Worm (Caenorhabditis elegans) whole organism, early embryonic: ENCODE results near the gene ttr-50.

ENCODE experiments used
- B0310.2 ChIP-seq: sonication (generic microtip); optimal IDR thresholded peaks from 2 replicates; lab custom pipeline; 2016; ENCODE audit warnings: mild to moderate bottlenecking, missing genetic modification characterization, missing compliant biosample characterization
- F13C5.2 ChIP-seq: sonication (generic microtip); optimal IDR thresholded peaks from 2 replicates; lab custom pipeline; 2017; ENCODE audit warnings: mild to moderate bottlenecking, missing genetic modification characterization, inconsistent platforms, missing compliant biosample characterization
- aly-1 ChIP-seq: sonication (generic microtip); optimal IDR thresholded peaks from 2 replicates; lab custom pipeline; 2016; ENCODE audit warnings: missing genetic modification characterization, missing compliant biosample characterization
- ama-1 ChIP-seq: fragments of 150-350 bp; optimal IDR thresholded peaks from 2 replicates; lab custom pipeline; 2014
- ceh-13 ChIP-seq: fragments of 200-800 bp; sonication (Bioruptor generic); optimal IDR thresholded peaks from 2 replicates; lab custom pipeline; 2018; ENCODE audit warnings: mild to moderate bottlenecking, missing genetic modification characterization, missing compliant biosample characterization
- ceh-36 ChIP-seq: sonication (generic microtip); optimal IDR thresholded peaks from 2 replicates; lab custom pipeline; 2016; ENCODE audit warnings: missing genetic modification characterization, inconsistent platforms, missing compliant biosample characterization
- ets-7 ChIP-seq: sonication (generic microtip); optimal IDR thresholded peaks from 2 replicates; lab custom pipeline; 2016; ENCODE audit warnings: missing genotype, missing genetic modification characterization, missing compliant biosample characterization
- flt-1 ChIP-seq: fragments of 200-800 bp; sonication (Bioruptor generic); IDR thresholded peaks from 2 replicates; pipeline ENCODE4 v1.3.6; 2022; ENCODE audit warnings: missing genetic modification characterization, missing compliant biosample characterization
- hmbx-1 ChIP-seq: sonication (generic microtip); optimal IDR thresholded peaks from 2 replicates; lab custom pipeline; 2016; ENCODE audit warnings: mild to moderate bottlenecking, missing genetic modification characterization, missing compliant biosample characterization
- hmg-4 ChIP-seq: fragments of 200-800 bp; sonication (Bioruptor generic); optimal IDR thresholded peaks from 2 replicates; lab custom pipeline; 2018; ENCODE audit warnings: mild to moderate bottlenecking, missing genetic modification characterization, missing compliant biosample characterization
- hnd-1 ChIP-seq: sonication (generic microtip); optimal IDR thresholded peaks from 2 replicates; lab custom pipeline; 2016; ENCODE audit warnings: missing genetic modification characterization, missing compliant biosample characterization
- pes-1 ChIP-seq: fragments of 200-800 bp; sonication (Bioruptor generic); IDR thresholded peaks from 2 replicates; pipeline ENCODE4 v1.3.6; 2022; ENCODE audit warnings: missing genetic modification reagents, missing genetic modification characterization, missing compliant biosample characterization
- scrt-1 ChIP-seq: fragments of 200-800 bp; sonication (Bioruptor generic); IDR thresholded peaks from 2 replicates; pipeline ENCODE4 v1.3.6; 2022; ENCODE audit warnings: missing genetic modification characterization, missing compliant biosample characterization
- sea-1 ChIP-seq: fragments of 200-800 bp; sonication (Bioruptor generic); conservative IDR thresholded peaks from 2 replicates; pipeline ENCODE4 v1.3.6; 2022; ENCODE audit warnings: missing genetic modification characterization, missing compliant biosample characterization
- tbx-11 ChIP-seq: fragments of 200-800 bp; sonication (Bioruptor generic); IDR thresholded peaks from 2 replicates; pipeline ENCODE4 v1.3.6; 2022; ENCODE audit warnings: missing genetic modification characterization, missing compliant biosample characterization
- tbx-37 ChIP-seq: fragments of 200-800 bp; sonication (Bioruptor generic); conservative IDR thresholded peaks from 2 replicates; pipeline ENCODE4 v1.3.6; 2022; ENCODE audit warnings: missing genetic modification reagents, missing genetic modification characterization, missing compliant biosample characterization
- tra-4 ChIP-seq: sonication (generic microtip); optimal IDR thresholded peaks from 2 replicates; lab custom pipeline; 2017; ENCODE audit warnings: missing genetic modification characterization, missing compliant biosample characterization

Gene ttr-50

ce11 chrIV:11643829-11644228, 3.0 kb upstream of the ttr-50 start, which contains the start of gene prx-2:
Gene prx-2 (plus strand): TSS chrIV:11644129.
- TF ChIP-seq F13C5.2 (tag; lab: Kevin White, UChicago) (no peak), aly-1 (no peak), tra-4 (tag; lab: Kevin White, UChicago) (no peak), tbx-11 (no peak), ama-1 (lab: Kevin White, UChicago) (no peak), tbx-37 (no peak), sea-1 (GFP tag; lab: Robert Waterston, UW) (no peak), ceh-36 (tag; lab: Kevin White, UChicago) (no peak), B0310.2 (tag; lab: Kevin White, UChicago) (no peak), ceh-13 (GFP tag; lab: Kevin White, UChicago) (no peak), scrt-1 (GFP tag; lab: Robert Waterston, UW) (no peak), flt-1 (GFP tag; lab: Robert Waterston, UW) (no peak), pes-1 (GFP tag; lab: Robert Waterston, UW) (no peak), hmg-4 (GFP tag; lab: Kevin White, UChicago) (no peak), hnd-1 (tag; lab: Kevin White, UChicago) (no peak), ets-7 (tag; lab: Kevin White, UChicago) (no peak), hmbx-1 (no peak)

DNA sequence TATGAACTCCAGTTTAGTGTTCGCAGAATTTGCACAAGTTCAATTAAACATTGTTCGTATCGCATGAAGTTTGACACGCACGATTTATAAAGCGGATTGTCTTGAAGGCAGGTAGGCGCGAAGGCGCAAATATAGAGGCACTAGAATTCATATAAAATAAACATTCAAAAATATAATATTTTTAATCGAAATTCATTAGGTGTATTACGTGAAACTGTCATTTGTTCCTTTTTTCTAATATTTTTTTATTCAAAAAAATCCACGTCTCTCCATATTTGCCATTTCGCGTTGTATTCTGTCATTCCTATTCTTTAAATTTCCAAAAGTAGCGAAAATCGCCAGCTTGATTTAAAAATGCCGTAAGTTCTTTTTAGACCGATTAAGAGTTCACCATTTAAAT, 987 bp upstream of the ttr-50 start, which contains the start of gene ZK809.1:
Gene ZK809.1, plus strand, starts transcription at position 301 of the 400 bp plus-strand sequence.
- TF ChIP-seq hnd-1 (tag; lab: Kevin White, UChicago) (no peak), B0310.2 (tag; lab: Kevin White, UChicago) (no peak), ets-7 (tag; lab: Kevin White, UChicago) (no peak), ceh-36 (tag; lab: Kevin White, UChicago) (no peak), aly-1 (no peak), tra-4 (tag; lab: Kevin White, UChicago) (no peak), sea-1 (GFP tag; lab: Robert Waterston, UW) (no peak), tbx-37 (no peak), flt-1 (GFP tag; lab: Robert Waterston, UW) (no peak), scrt-1 (GFP tag; lab: Robert Waterston, UW) (no peak), F13C5.2 (tag; lab: Kevin White, UChicago) (no peak), hmg-4 (GFP tag; lab: Kevin White, UChicago) (no peak), pes-1 (GFP tag; lab: Robert Waterston, UW) (no peak), ceh-13 (GFP tag; lab: Kevin White, UChicago) (no peak), tbx-11 (no peak), ama-1 (lab: Kevin White, UChicago) (no peak), hmbx-1 (no peak)

- TF ChIP-seq pes-1 (GFP tag; lab: Robert Waterston, UW): no peak
- TF ChIP-seq tbx-11: no peak
- TF ChIP-seq ama-1 (lab: Kevin White, UChicago): no peak
- no peak for TF ChIP-seq sea-1 (GFP tag; lab: Robert Waterston, UW)
- TF ChIP-seq tbx-37: no peak
- TF ChIP-seq ets-7 (tag; lab: Kevin White, UChicago): no peak
- no peak for TF ChIP-seq scrt-1 (GFP tag; lab: Robert Waterston, UW)
- no peak for TF ChIP-seq flt-1 (GFP tag; lab: Robert Waterston, UW)
- no peak for TF ChIP-seq hmbx-1
- TF ChIP-seq B0310.2 (tag; lab: Kevin White, UChicago): no peak
- no peak for TF ChIP-seq hmg-4 (GFP tag; lab: Kevin White, UChicago)
Measured at ce11 chrIV:11638016-11638415, 2.8 kb downstream of the ttr-50 start, which contains the start of gene rbm-17. Gene rbm-17 (plus strand): TSS chrIV:11638316.

DNA sequence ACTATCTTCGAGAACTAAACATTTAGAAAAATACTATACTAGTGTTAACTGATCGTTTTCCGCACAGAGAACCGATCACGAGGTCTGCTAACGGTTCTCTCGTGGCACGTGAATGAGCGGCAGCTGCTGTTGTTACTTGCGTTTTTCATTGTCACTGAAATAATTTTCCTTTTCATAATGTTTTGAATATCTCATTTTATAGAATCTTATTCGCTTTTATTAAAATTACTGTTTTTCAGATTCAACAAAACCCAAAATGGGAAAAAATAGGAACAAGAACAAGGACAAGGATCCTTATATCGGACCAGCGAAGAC, 4.4 kb downstream of the ttr-50 start, which contains the start of gene F58B3.6:
Gene F58B3.6, plus strand, starts transcription at position 240 of the 315 bp plus-strand sequence.
- TF ChIP-seq B0310.2 (tag; lab: Kevin White, UChicago) (no peak), scrt-1 (GFP tag; lab: Robert Waterston, UW) (no peak), ceh-13 (GFP tag; lab: Kevin White, UChicago) (no peak), tbx-37 (no peak), hmbx-1 (no peak), pes-1 (GFP tag; lab: Robert Waterston, UW) (no peak), flt-1 (GFP tag; lab: Robert Waterston, UW) (no peak)

DNA sequence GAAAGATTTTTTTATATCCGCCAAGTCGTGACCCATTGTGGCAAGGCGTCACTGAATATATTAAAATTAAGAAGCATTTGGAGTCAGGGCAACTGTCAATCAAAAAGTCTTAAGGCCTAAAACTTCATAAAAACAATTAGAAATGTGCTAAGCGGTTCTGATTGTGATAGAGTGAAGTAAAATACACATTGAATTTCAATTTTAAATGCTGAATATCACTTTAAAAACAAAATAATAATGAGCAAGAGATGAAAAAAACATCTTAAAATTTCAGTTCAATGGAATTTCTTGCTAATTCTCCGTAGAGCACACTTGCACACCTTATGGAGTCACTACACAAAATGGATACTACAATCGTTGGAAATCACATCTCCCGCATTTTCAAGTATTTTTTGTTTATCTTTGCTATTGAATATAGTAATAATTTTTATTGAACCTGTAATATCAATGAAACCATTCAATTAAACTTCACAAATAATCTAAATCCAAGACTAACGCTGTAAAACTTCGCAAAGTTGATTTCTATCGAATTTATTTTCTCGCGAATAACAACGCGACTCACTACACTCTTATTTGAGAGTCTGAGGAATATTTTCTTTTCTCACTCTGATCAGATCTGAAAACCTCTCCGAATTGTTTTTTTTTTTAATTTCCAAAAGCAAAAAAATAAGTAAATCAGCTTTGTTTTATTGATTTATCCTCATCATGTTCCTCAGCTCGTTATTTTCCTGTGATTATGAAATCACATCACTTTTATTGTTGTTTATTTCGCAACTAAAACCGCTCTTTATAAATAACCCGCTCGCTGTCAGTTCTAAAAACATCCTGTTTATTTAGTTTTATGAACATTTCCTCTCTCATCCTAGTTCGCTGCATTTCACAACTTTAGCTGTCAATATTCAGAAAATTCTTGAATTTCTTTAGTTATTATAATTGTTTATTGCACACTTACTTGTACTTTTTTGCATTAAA, 5.1 kb downstream of the ttr-50 start, which contains the start of gene mars-1:
Gene mars-1, minus strand, starts transcription at position 51 of the 972 bp plus-strand sequence.
- no peak for TF ChIP-seq hnd-1 (tag; lab: Kevin White, UChicago)
- TF ChIP-seq tbx-37: peak; percentile 31; the same call in 1 of the 2 replicates
- TF ChIP-seq F13C5.2 (tag; lab: Kevin White, UChicago): peak; percentile 11

DNA sequence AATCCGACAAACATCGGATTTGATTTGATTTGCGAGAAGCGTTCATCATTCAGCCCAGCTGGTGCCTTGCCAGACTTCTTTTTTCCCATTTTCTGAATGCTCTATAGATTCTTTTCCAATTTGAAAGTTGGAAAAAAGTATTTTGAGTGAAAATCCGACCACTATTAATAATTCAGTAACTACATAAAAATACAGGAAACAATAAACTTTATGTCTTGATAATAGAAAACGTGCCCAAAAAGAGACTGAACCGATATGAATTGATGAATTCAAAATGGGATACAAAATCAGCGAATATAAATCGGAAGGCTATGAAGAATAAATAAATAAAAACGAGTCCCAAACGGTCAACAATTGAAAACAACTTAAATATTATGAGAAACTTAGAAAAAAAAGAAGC, 9.1 kb downstream of the ttr-50 start, which contains the start of gene F58B3.4:
Gene F58B3.4, minus strand, starts transcription at position 101 of the 400 bp plus-strand sequence.
- TF ChIP-seq ets-7 (tag; lab: Kevin White, UChicago) (no peak), hmg-4 (GFP tag; lab: Kevin White, UChicago) (no peak), scrt-1 (GFP tag; lab: Robert Waterston, UW) (no peak), B0310.2 (tag; lab: Kevin White, UChicago) (no peak)

- TF ChIP-seq sea-1 (GFP tag; lab: Robert Waterston, UW): no peak
- TF ChIP-seq B0310.2 (tag; lab: Kevin White, UChicago): no peak
- TF ChIP-seq hmbx-1: no peak
Measured at ce11 chrIV:11627847-11628246, 13.0 kb downstream of the ttr-50 start, which contains the start of gene lys-6. Gene lys-6 (minus strand): TSS chrIV:11627947.
